Fruit fly (Drosophila melanogaster) whole organism, wandering third instar larva: Measurements from ENCODE around the gene CG32260.

ENCODE experiments used
- Abd-B ChIP-seq: fragments of >200 bp; optimal IDR thresholded peaks from 2 replicates; lab custom pipeline; 2017; ENCODE audit warnings: missing biosample characterization, missing genetic modification characterization
- CG32264 ChIP-seq: fragments of 200-800 bp; sonication (Bioruptor generic); optimal IDR thresholded peaks from 2 replicates; lab custom pipeline; 2016; ENCODE audit warnings: missing biosample characterization, missing genetic modification characterization
- CG9705 ChIP-seq: fragments of 200-800 bp; sonication (Bioruptor generic); optimal IDR thresholded peaks from 2 replicates; lab custom pipeline; 2018; ENCODE audit warnings: missing biosample characterization, mild to moderate bottlenecking, missing genetic modification characterization
- CrebA ChIP-seq: fragments of 200-800 bp; sonication (Bioruptor generic); optimal IDR thresholded peaks from 2 replicates; lab custom pipeline; 2016; ENCODE audit warnings: missing biosample characterization, mild to moderate bottlenecking, missing genetic modification characterization, borderline replicate concordance
- Dfd ChIP-seq: fragments of >200 bp; optimal IDR thresholded peaks from 2 replicates; lab custom pipeline; 2017; ENCODE audit warnings: missing biosample characterization, missing genetic modification characterization
- HLH106 ChIP-seq: fragments of 200-800 bp; optimal IDR thresholded peaks from 3 replicates; lab custom pipeline; 2019; ENCODE audit warnings: missing biosample characterization, mild to moderate bottlenecking, missing genetic modification characterization, moderate library complexity
- Hnf4 ChIP-seq: fragments of 200-800 bp; sonication (Bioruptor generic); optimal IDR thresholded peaks from 2 replicates; lab custom pipeline; 2016; ENCODE audit warnings: missing biosample characterization, mild to moderate bottlenecking, missing genetic modification characterization
- Hr78 ChIP-seq: fragments of >200 bp; optimal IDR thresholded peaks from 2 replicates; lab custom pipeline; 2017; ENCODE audit warnings: missing biosample characterization, missing genetic modification characterization
- Jra ChIP-seq: sonication (Bioruptor generic); optimal IDR thresholded peaks from 2 replicates; lab custom pipeline; 2016; ENCODE audit warnings: missing biosample characterization, missing genetic modification characterization
- Mio ChIP-seq: sonication (Bioruptor generic); optimal IDR thresholded peaks from 2 replicates; lab custom pipeline; 2016; ENCODE audit warnings: missing biosample characterization, missing genetic modification characterization
- N ChIP-seq: fragments of >200 bp; optimal IDR thresholded peaks from 2 replicates; lab custom pipeline; 2018; ENCODE audit warnings: missing biosample characterization, missing external identifiers, missing genetic modification characterization
- Rel ChIP-seq, 2 experiments: fragments of 200-800 bp; sonication (Bioruptor generic) in 1 of 2; optimal IDR thresholded peaks; 2 replicates in 1 of 2; 3 replicates in 1 of 2; lab custom pipeline; 2016 to 2019; ENCODE audit warnings: mild to moderate bottlenecking in 2 of 2, missing biosample characterization in 2 of 2, missing genetic modification characterization in 2 of 2, moderate library complexity in 1 of 2
- Sp1 ChIP-seq: fragments of 200-800 bp; sonication (Bioruptor generic); optimal IDR thresholded peaks from 3 replicates; lab custom pipeline; 2019; ENCODE audit warnings: missing biosample characterization, mild to moderate bottlenecking, missing genetic modification characterization, moderate library complexity
- br ChIP-seq: fragments of 200-800 bp; sonication (Bioruptor generic); optimal IDR thresholded peaks from 2 replicates; lab custom pipeline; 2016; ENCODE audit warnings: missing biosample characterization, missing genetic modification characterization
- brk ChIP-seq: fragments of 200-800 bp; sonication (Bioruptor generic); optimal IDR thresholded peaks from 2 replicates; lab custom pipeline; 2016; ENCODE audit warnings: missing biosample characterization, mild to moderate bottlenecking, missing genetic modification characterization
- dl ChIP-seq, 2 experiments: fragments of 175-275, 200-275 bp in 1 of 2; fragments of 200-275 bp in 1 of 2; sonication (Bioruptor generic); optimal IDR thresholded peaks; lab custom pipeline; 2018; ENCODE audit warnings: mild to moderate bottlenecking in 2 of 2, missing biosample characterization in 2 of 2, missing genetic modification characterization in 2 of 2, moderate library complexity in 2 of 2; ENCODE audit not compliant: partially characterized antibody in 2 of 2, insufficient read depth in 1 of 2
- dmrt93B ChIP-seq: fragments of 200-800 bp; sonication (Bioruptor generic); optimal IDR thresholded peaks from 2 replicates; lab custom pipeline; 2018; ENCODE audit warnings: missing biosample characterization, mild to moderate bottlenecking, missing genetic modification characterization
- ey ChIP-seq: fragments of 200-800 bp; sonication (Bioruptor generic); optimal IDR thresholded peaks from 2 replicates; lab custom pipeline; 2016; ENCODE audit warnings: missing biosample characterization, missing genetic modification characterization
- foxo ChIP-seq, 2 experiments: fragments of 200-800 bp; sonication (Bioruptor generic); optimal IDR thresholded peaks; 2 replicates in 1 of 2; 3 replicates in 1 of 2; lab custom pipeline; 2016 to 2017; ENCODE audit warnings: missing biosample characterization in 2 of 2, missing genetic modification characterization in 2 of 2
- fru ChIP-seq: fragments of 200-800 bp; sonication (Bioruptor generic); optimal IDR thresholded peaks from 3 replicates; lab custom pipeline; 2016; ENCODE audit warnings: missing biosample characterization, mild to moderate bottlenecking, missing genetic modification characterization
- h ChIP-seq: fragments of 200-800 bp; sonication (Bioruptor generic); optimal IDR thresholded peaks from 3 replicates; lab custom pipeline; 2016; ENCODE audit warnings: missing biosample characterization, mild to moderate bottlenecking, missing genetic modification characterization
- jim ChIP-seq: fragments of 175-275, 200-325 bp; sonication (Bioruptor generic); optimal IDR thresholded peaks from 2 replicates; lab custom pipeline; 2016; ENCODE audit warnings: missing biosample characterization, mild to moderate bottlenecking, missing genetic modification characterization
- pan ChIP-seq: fragments of >200 bp; optimal IDR thresholded peaks from 2 replicates; lab custom pipeline; 2017
- psq ChIP-seq: fragments of 200-800 bp; sonication (Bioruptor generic); optimal IDR thresholded peaks from 3 replicates; lab custom pipeline; 2017; ENCODE audit warnings: missing biosample characterization, mild to moderate bottlenecking, missing genetic modification characterization, moderate library complexity
- rgr ChIP-seq: fragments of 200-800 bp; sonication (Bioruptor generic); optimal IDR thresholded peaks from 3 replicates; lab custom pipeline; 2016; ENCODE audit warnings: missing biosample characterization, mild to moderate bottlenecking, missing genetic modification characterization
- sv ChIP-seq: fragments of 200-800 bp; sonication (Bioruptor generic); optimal IDR thresholded peaks from 3 replicates; lab custom pipeline; 2016; ENCODE audit warnings: missing biosample characterization, missing genetic modification characterization
- tai ChIP-seq: sonication (Bioruptor generic); optimal IDR thresholded peaks from 2 replicates; lab custom pipeline; 2016; ENCODE audit warnings: missing biosample characterization, missing genetic modification characterization
- woc ChIP-seq: sonication (Bioruptor generic); optimal IDR thresholded peaks from 2 replicates; lab custom pipeline; 2016; ENCODE audit warnings: missing biosample characterization, mild to moderate bottlenecking, missing genetic modification characterization

The CG32260 gene

DNA sequence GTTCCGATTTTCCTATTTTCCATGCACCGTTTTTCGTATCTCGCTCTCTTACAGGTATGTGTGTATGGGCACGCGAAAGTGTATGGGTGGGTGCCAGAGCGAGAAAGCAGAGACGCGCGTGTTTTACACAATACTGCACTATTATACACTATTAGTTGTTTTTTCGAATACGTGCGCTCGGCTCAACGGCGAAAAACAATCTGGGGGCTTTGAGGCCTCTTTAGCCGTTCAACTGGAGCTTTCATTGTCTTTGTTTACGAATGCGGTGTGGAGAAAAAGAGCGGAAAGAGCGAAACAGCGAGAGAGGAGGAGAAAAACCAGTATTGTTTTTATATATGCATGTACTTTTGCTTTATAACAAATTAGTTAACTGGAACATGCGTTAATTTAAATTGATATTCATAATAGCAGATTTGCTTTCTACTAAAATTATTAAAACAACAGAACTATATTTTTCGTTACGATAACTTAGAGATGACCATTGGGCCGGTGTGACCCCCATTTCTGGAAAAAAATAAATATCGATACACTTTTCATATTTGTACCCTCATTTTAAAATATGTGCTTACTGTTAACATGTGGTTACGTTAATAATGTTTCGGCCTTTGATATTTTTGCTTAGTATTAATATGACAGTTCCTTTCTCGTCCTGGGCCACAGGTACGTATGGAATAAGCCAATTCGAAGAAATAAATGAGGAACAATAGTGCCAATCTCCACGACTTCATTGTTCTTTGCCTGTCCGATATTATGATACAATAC, 39.5 kb upstream of the CG32260 start, which contains the start of gene CG14995 (continued):
- TF ChIP-seq brk (peak; percentile 13), sv (GFP tag; lab: Kevin White, UChicago) (no peak), foxo (GFP tag; optimal IDR thresholded peaks at IDR 0.05; lab: Kevin White, UChicago) (no peak), dl (GFP tag; optimal IDR thresholded peaks at IDR 0.05; lab: Kevin White, UChicago; ENCODE audit: insufficient read depth in 1 of 2, partially characterized antibody in 2 of 2) (no peak), HLH106 (no peak), CG32264 (GFP tag; lab: Kevin White, UChicago) (no peak), Rel (GFP tag; optimal IDR thresholded peaks at IDR 0.05; lab: Kevin White, UChicago) (no peak), Rel (tag; optimal IDR thresholded peaks at IDR 0.05; lab: Kevin White, UChicago) (peak; percentile 51), br (GFP tag; lab: Kevin White, UChicago) (no peak), h (GFP tag; lab: Kevin White, UChicago) (no peak), jim (GFP tag; lab: Kevin White, UChicago) (no peak), fru (GFP tag; lab: Kevin White, UChicago) (no peak)

DNA sequence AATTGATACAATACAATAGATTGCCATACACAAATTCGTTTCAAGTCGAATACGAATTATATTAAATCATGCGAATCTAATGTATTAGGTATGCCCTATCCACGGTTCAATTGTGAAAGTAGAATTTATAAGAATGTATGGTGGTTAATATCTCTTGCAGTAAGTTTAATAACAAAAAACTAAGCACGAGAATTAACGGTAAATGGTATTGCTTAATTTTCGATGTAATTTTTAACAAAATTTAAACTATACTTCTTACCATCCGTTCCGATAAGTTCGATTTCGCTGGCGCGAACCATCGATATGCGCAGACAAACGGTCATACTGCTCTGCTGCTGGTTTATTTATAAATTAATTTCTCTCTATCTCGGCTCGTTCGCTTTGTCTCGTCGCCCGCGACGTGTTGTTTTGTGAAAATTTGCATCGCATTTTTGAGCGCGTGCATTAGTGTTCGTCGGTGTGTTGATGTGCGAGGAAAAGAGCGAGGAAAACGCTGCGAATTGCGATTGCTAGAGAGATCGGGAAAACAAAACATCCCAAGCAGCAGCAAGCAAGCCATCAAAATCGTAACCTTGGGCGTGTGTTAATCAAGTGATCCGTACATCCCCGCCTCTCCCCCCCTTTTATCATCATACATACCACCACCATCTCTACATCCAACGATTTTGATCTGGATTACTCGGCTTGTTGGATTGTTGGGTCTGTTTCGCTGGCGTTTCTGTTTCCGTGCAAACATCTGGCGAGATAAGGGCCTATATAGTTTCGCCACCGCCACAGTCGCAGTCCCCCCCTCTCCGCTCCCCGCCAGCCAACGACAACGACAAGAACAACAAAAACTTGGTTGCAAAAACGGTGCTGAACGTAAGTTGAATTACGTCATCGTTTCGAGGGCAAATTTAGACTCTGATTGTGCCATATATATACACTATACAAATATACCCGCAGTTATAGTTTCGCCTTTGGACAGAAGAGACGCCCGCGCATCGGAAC, 38.6 kb upstream of the CG32260 start, which contains the start of gene Fit1:
Gene Fit1, plus strand, starts transcription at position 307 of the 990 bp plus-strand sequence.
- TF ChIP-seq Hnf4 (GFP tag; lab: Kevin White, UChicago) (no peak), ey (GFP tag; lab: Kevin White, UChicago) (no peak), Abd-B (no peak), Rel (GFP tag; optimal IDR thresholded peaks at IDR 0.05; lab: Kevin White, UChicago) (no peak), Rel (tag; optimal IDR thresholded peaks at IDR 0.05; lab: Kevin White, UChicago) (peak; percentile 55), CG9705 (GFP tag; lab: Kevin White, UChicago) (no peak), tai (no peak), Sp1 (GFP tag; lab: Kevin White, UChicago) (peak; percentile 12), foxo (GFP tag; optimal IDR thresholded peaks at IDR 0.05; lab: Kevin White, UChicago) (no peak), br (GFP tag; lab: Kevin White, UChicago) (peak; percentile 23)
- TF ChIP-seq, all 38 proteins: peak for 3

DNA sequence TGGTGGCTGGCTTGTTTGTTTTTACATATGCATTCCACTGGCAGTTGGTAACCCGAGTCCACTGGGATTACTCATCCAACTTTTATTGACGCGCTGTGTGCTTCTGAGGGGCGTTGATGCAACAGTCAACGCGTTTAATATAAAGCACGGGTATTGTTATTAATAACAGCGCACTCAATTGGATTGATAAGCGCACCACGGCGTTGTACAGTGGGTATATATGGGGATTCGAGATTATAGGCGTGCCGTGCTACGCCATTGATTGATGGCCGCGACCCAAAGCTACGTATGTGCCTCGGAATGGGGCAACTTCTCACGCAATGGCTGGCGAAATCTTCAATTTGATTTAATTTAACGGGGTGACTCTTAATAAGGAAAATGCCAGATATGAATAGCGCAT, 35.0 kb upstream of the CG32260 start:
- no peak for TF ChIP-seq fru (GFP tag; lab: Kevin White, UChicago)
- no peak for TF ChIP-seq foxo (GFP tag; optimal IDR thresholded peaks at IDR 0.05; lab: Kevin White, UChicago)
- peak; percentile 32 for TF ChIP-seq Rel (GFP tag; optimal IDR thresholded peaks at IDR 0.05; lab: Kevin White, UChicago)
- peak; percentile 6 for TF ChIP-seq Rel (tag; optimal IDR thresholded peaks at IDR 0.05; lab: Kevin White, UChicago)
- TF ChIP-seq Jra (GFP tag; lab: Kevin White, UChicago), result peak; percentile 42
- TF ChIP-seq pan (lab: Kevin White, UChicago), result no peak
- no peak for TF ChIP-seq br (GFP tag; lab: Kevin White, UChicago)
- TF ChIP-seq, all 38 proteins: peak for 2

DNA sequence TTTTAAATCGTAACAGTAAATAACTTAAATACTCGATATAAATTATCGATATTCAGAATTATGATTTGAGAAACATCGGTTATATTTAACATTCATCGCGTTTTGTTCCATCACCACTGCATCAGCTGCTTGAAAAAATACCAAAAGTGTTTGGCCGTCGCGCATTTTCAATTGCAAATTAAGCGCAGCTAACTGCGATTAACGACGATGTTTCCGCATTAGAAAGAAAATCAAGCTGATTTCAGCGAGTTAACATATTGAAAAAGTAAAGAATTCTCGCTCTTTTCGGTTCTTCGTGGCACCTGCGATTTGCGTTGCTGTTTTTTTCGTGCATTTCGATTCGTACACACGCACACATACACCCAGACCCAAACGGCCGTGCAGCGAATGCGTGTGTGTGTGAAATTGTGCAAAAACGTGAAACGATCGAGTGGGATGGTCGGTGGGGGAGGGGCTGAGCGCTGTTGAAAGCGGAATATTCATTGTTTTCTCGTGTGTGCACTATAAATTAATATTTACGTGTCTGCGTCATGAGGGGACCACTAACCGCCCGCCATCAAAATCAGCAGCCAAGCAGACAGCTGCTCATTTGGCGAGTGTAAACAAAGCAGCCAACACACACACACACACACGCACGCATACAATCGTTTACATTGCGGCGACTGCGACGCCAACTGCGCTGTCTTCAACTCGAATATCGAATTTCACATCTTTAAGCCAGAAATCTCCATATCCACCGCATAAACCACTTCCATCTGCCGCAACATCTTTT, 33.9 kb upstream of the CG32260 start, which contains the start of gene Ack:
Gene Ack, plus strand, starts transcription at position 115 of the 772 bp plus-strand sequence.
- TF ChIP-seq Hnf4 (GFP tag; lab: Kevin White, UChicago) (no peak), N (GFP tag; lab: Kevin White, UChicago) (peak; percentile 72), br (GFP tag; lab: Kevin White, UChicago) (no peak), Dfd (GFP tag; lab: Kevin White, UChicago) (no peak), Hr78 (peak; percentile 35), CrebA (GFP tag; lab: Kevin White, UChicago) (no peak)

DNA sequence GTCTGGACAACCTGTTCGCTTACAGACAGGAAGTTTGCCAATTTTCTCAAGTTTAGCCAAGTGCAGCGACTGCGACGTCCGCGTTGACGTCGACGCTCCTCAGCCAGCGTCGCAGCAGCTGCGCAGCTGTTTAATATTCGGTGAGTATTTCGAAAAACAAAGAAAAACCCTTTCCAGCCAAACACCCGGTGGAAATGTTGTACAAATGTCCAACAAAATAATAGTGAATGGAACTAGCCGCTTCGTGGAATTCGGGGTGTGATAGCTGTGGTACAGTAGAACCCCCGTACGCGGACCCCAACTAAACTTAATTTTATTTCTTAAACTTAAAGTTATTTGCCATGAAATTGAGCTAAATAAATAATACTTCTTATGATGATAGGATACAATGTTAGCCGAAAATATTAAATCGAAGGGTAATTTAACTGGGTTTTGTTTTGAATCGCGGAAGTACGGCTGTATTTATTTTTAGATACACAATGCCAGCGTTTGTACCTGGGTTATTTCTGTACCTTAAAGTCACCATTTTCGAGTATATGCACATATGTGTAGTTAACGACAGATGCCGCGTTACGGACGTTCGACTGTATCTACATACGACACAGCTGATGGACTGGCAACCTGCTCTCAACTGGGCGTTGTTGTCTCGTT, 33.2 kb upstream of the CG32260 start:
- TF ChIP-seq br (GFP tag; lab: Kevin White, UChicago) (peak; percentile 44), Abd-B (no peak), woc (peak; percentile 28), Mio (no peak), foxo (GFP tag; optimal IDR thresholded peaks at IDR 0.05; lab: Kevin White, UChicago) (peak in 1 of 2 experiments; percentile 27), h (GFP tag; lab: Kevin White, UChicago) (peak; percentile 46), rgr (GFP tag; lab: Kevin White, UChicago) (peak; percentile 36), brk (no peak), jim (GFP tag; lab: Kevin White, UChicago) (no peak), Jra (GFP tag; lab: Kevin White, UChicago) (peak; percentile 21), N (GFP tag; lab: Kevin White, UChicago) (no peak), psq (GFP tag; lab: Kevin White, UChicago) (peak; percentile 27), fru (GFP tag; lab: Kevin White, UChicago) (peak; percentile 59), ey (GFP tag; lab: Kevin White, UChicago) (peak; percentile 29), dl (GFP tag; optimal IDR thresholded peaks at IDR 0.05; lab: Kevin White, UChicago; ENCODE audit: insufficient read depth in 1 of 2, partially characterized antibody in 2 of 2) (no peak), Sp1 (GFP tag; lab: Kevin White, UChicago) (peak; percentile 26), HLH106 (peak; percentile 28), CrebA (GFP tag; lab: Kevin White, UChicago) (no peak), dmrt93B (GFP tag; lab: Kevin White, UChicago) (peak; percentile 2), sv (GFP tag; lab: Kevin White, UChicago) (peak; percentile 67)
